Worm (Caenorhabditis elegans) whole organism, mixed stage, embryonic: ENCODE measurements around the gene pqn-70.

Source experiments
- M03D4.4 ChIP-seq: sonication (generic microtip); optimal IDR thresholded peaks from 2 replicates; lab custom pipeline; 2017; ENCODE audit warnings: mild to moderate bottlenecking, missing genetic modification characterization, missing compliant biosample characterization
- bed-3 ChIP-seq: fragments of 200-800 bp; sonication (Bioruptor generic); optimal IDR thresholded peaks from 3 replicates; lab custom pipeline; 2018; ENCODE audit warnings: mild to moderate bottlenecking, missing genetic modification characterization, moderate library complexity, missing compliant biosample characterization
- blmp-1 ChIP-seq: fragments of 150-350 bp; optimal IDR thresholded peaks from 2 replicates; lab custom pipeline; 2014; ENCODE audit warnings: missing biosample characterization, missing genetic modification characterization
- ceh-39 ChIP-seq: fragments of 150-350 bp; optimal IDR thresholded peaks from 2 replicates; lab custom pipeline; 2014; ENCODE audit warnings: missing biosample characterization, missing genetic modification characterization
- ceh-43 ChIP-seq: fragments of 200-800 bp; sonication (Bioruptor generic); optimal IDR thresholded peaks from 2 replicates; lab custom pipeline; 2018; ENCODE audit warnings: mild to moderate bottlenecking, missing genetic modification characterization, moderate library complexity, missing compliant biosample characterization
- ceh-83 ChIP-seq: fragments of 200-800 bp; sonication (Bioruptor generic); optimal IDR thresholded peaks from 2 replicates; lab custom pipeline; 2018; ENCODE audit warnings: mild to moderate bottlenecking, missing genetic modification characterization, missing compliant biosample characterization
- ces-1 ChIP-seq: fragments of 150-350 bp; optimal IDR thresholded peaks from 2 replicates; lab custom pipeline; 2014; ENCODE audit warnings: missing biosample characterization, missing genetic modification reagents, missing genetic modification characterization
- drap-1 ChIP-seq: fragments of 200-800 bp; sonication (Bioruptor generic); optimal IDR thresholded peaks from 3 replicates; lab custom pipeline; 2018; ENCODE audit warnings: mild to moderate bottlenecking, missing genetic modification characterization, missing compliant biosample characterization
- elt-1 ChIP-seq: sonication (generic microtip); optimal IDR thresholded peaks from 2 replicates; lab custom pipeline; 2017; ENCODE audit warnings: missing genetic modification characterization, mild to moderate bottlenecking, missing compliant biosample characterization, antibody characterized with exemption, moderate library complexity, borderline replicate concordance; ENCODE audit not compliant: insufficient read depth
- elt-3 ChIP-seq: fragments of 150-350 bp; optimal IDR thresholded peaks from 2 replicates; lab custom pipeline; 2014; ENCODE audit warnings: missing biosample characterization, missing genetic modification characterization
- flh-1 ChIP-seq: fragments of 200-800 bp; sonication (Bioruptor generic); optimal IDR thresholded peaks from 2 replicates; lab custom pipeline; 2018; ENCODE audit warnings: mild to moderate bottlenecking, missing genetic modification characterization, moderate library complexity, missing compliant biosample characterization
- ham-2 ChIP-seq: fragments of 200-800 bp; sonication (Bioruptor generic); optimal IDR thresholded peaks from 2 replicates; lab custom pipeline; 2018; ENCODE audit warnings: mild to moderate bottlenecking, missing genetic modification characterization, missing compliant biosample characterization
- lin-13 ChIP-seq: fragments of 150-350 bp; optimal IDR thresholded peaks from 2 replicates; lab custom pipeline; 2014; ENCODE audit warnings: missing biosample characterization, missing genetic modification characterization
- lin-32 ChIP-seq: fragments of 200-800 bp; sonication (Bioruptor generic); optimal IDR thresholded peaks from 2 replicates; lab custom pipeline; 2018; ENCODE audit warnings: mild to moderate bottlenecking, missing genetic modification characterization, missing compliant biosample characterization
- mab-5 ChIP-seq: fragments of 150-350 bp; optimal IDR thresholded peaks from 2 replicates; lab custom pipeline; 2014; ENCODE audit warnings: missing biosample characterization, missing genetic modification characterization
- mls-2 ChIP-seq: sonication (generic microtip); optimal IDR thresholded peaks from 2 replicates; lab custom pipeline; 2016; ENCODE audit warnings: mild to moderate bottlenecking, missing genetic modification characterization, moderate library complexity, missing compliant biosample characterization
- nhr-2 ChIP-seq: fragments of 150-350 bp; optimal IDR thresholded peaks from 2 replicates; lab custom pipeline; 2014; ENCODE audit warnings: missing biosample characterization, missing genetic modification characterization
- nhr-237 ChIP-seq: fragments of 150-350 bp; optimal IDR thresholded peaks from 2 replicates; lab custom pipeline; 2014; ENCODE audit warnings: missing biosample characterization, missing genetic modification characterization
- nhr-28 ChIP-seq: fragments of 150-350 bp; optimal IDR thresholded peaks from 2 replicates; lab custom pipeline; 2014; ENCODE audit warnings: missing biosample characterization, missing genetic modification characterization
- nhr-76 ChIP-seq: sonication (generic microtip); optimal IDR thresholded peaks from 2 replicates; lab custom pipeline; 2017; ENCODE audit warnings: missing biosample characterization, missing genetic modification characterization
- pha-4 ChIP-seq: fragments of 150-350 bp; optimal IDR thresholded peaks from 2 replicates; lab custom pipeline; 2018; ENCODE audit warnings: missing biosample characterization, missing genetic modification reagents, missing genetic modification characterization
- snpc-4 ChIP-seq: fragments of 150-350 bp; optimal IDR thresholded peaks from 2 replicates; lab custom pipeline; 2014; ENCODE audit warnings: missing biosample characterization, missing genetic modification characterization
- sptf-1 ChIP-seq: sonication (generic microtip); optimal IDR thresholded peaks from 2 replicates; lab custom pipeline; 2017; ENCODE audit warnings: mild to moderate bottlenecking, missing genetic modification characterization, moderate library complexity, missing compliant biosample characterization
- tbx-8 ChIP-seq: fragments of 200-800 bp; sonication (Bioruptor generic); optimal IDR thresholded peaks from 2 replicates; lab custom pipeline; 2018; ENCODE audit warnings: mild to moderate bottlenecking, missing genetic modification characterization, moderate library complexity, missing compliant biosample characterization
- unc-120 ChIP-seq: sonication (generic microtip); optimal IDR thresholded peaks from 2 replicates; lab custom pipeline; 2017; ENCODE audit warnings: missing genetic modification characterization, missing compliant biosample characterization; ENCODE audit not compliant: poor library complexity, severe bottlenecking
- unc-39 ChIP-seq: fragments of 150-350 bp; optimal IDR thresholded peaks from 2 replicates; lab custom pipeline; 2014; ENCODE audit warnings: missing biosample characterization, missing genetic modification characterization
- zip-8 ChIP-seq: fragments of 150-350 bp; optimal IDR thresholded peaks from 2 replicates; lab custom pipeline; 2014; ENCODE audit warnings: missing biosample characterization, missing genetic modification characterization

pqn-70 gene

DNA sequence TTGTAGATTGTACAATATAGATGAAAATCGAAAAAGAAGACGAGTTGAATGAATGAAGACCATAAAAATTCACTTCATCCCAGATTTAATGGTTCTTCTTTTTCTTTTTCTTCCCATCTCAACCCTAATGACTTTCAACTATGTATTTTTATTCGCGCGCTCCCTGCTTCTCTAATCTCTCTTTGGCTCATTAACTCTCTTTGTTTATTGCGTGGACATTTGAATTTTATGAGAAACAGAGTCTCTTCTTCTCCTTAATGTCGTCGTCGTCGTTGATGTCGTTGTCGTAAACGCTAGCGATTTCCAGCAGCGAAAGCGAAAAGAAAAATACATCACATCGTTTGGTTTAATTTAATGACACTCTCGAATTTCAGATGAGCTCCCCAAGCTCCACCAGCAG, 13.9 kb downstream of the pqn-70 start:
- TF ChIP-seq bed-3 (GFP tag; lab: Kevin White, UChicago) (no peak), pha-4 (no peak), blmp-1 (tag; lab: Kevin White, UChicago) (no peak), sptf-1 (tag; lab: Kevin White, UChicago) (no peak), tbx-8 (GFP tag; lab: Kevin White, UChicago) (no peak), nhr-28 (tag; lab: Kevin White, UChicago) (no peak), nhr-237 (tag; lab: Kevin White, UChicago) (no peak), nhr-76 (no peak), elt-3 (no peak), elt-1 (tag; lab: Kevin White, UChicago) (no peak), ceh-43 (GFP tag; lab: Kevin White, UChicago) (no peak), drap-1 (GFP tag; lab: Kevin White, UChicago) (no peak)

DNA sequence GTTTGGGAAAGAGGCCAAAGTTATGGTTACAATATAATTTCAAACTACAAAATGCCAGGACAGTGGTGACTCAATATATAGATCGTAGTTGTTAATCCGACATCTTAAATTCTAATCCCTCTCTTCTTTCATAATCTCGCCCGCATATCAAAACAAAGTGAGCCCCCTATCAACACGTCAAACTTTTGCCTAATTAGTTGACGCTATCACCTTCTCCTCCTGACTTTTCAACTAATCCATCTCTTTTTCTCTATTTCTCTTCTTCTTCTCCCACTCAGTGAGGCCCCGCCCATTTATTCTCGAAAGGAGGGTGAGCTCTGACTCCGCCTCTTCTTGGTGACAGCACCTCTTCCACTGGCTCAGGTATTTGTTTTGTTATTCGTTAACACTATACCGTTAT, 17.2 kb downstream of the pqn-70 start:
- TF ChIP-seq unc-39, result no peak
- no peak for TF ChIP-seq flh-1 (GFP tag; lab: Kevin White, UChicago)
- no peak for TF ChIP-seq zip-8
- TF ChIP-seq tbx-8 (GFP tag; lab: Kevin White, UChicago), result no peak

DNA sequence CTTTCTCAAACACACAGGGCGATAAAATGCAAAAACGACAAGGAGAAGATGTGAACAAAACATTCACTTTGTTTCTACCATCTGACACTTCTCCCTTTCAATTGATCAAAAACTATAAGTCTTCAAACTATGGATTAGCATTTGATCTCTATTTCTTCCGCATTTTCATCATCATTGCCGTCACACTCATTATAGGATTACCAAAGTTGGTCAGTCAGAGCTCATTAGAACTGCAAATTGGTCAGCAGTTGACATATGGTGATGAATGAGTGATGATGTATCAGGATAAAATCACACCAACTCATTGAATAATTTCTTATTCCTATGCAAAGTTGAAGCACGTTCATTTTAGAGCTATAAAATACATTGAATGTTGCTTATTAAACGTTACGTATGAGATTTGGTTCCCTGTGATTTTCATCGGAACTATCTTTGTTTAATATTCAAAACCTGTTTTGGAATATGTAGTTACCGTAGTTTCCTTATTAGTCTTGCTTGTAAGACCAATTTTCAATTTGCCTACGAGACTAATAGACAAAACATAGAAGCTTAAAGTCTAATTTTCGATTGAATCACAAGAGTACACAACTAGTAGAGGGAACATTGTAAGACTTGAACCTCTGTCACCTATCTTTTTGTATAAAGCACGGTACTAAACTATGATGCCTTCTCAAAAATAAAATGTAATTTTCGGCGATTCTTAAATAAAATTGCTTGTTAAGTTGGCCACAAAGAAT, 18.9 kb downstream of the pqn-70 start:
- TF ChIP-seq mls-2 (tag; lab: Kevin White, UChicago) (no peak), ces-1 (GFP tag; lab: Kevin White, UChicago) (peak; percentile 19)

DNA sequence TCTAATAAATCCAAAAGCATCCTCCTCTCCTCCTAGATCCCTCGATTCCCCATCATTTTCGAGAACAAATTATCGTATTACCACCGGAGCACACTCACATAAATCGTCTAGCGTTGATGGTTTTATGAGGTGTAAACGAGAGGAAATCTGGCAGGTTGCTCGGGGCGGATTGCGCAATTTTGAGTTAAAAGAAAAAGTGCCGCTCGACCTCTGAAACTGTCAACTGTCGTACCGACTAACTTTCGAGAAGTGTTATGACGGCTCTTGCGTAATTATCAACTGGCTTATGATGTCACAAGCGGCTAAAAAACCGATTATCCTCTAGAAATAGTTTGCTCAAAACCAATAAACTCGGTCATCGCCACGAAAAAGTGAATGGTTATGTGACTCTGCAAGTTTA, 22.0 kb downstream of the pqn-70 start:
- no peak for TF ChIP-seq mab-5 (tag; lab: Kevin White, UChicago)
- TF ChIP-seq zip-8, result peak; percentile 93
- TF ChIP-seq nhr-2 (tag; lab: Kevin White, UChicago), result peak; percentile 85

DNA sequence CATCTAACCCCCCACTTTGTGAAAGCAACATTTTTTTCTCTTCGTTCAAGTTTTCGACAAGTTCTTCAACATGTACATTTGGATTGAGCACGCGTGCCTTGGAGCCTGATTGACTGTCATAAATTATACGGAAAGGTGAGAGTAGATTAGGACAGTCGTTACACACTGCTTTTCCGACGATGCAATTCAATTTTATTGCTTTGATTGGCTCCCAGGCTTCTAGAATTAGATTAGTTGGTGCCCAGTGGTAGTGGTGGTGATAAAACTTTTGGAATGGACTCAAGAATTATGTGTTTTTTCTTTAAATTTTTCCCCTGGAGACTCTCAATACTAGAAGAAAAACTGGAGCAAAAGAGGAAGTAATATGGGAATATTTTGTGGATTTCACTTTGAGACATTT, 24.1 kb downstream of the pqn-70 start:
- TF ChIP-seq mls-2 (tag; lab: Kevin White, UChicago) (no peak), tbx-8 (GFP tag; lab: Kevin White, UChicago) (no peak), lin-32 (GFP tag; lab: Kevin White, UChicago) (no peak), snpc-4 (tag; lab: Kevin White, UChicago) (no peak), unc-120 (tag; lab: Kevin White, UChicago) (no peak), ceh-83 (no peak)

- TF ChIP-seq unc-120 (tag; lab: Kevin White, UChicago), result no peak
- no peak for TF ChIP-seq ces-1 (GFP tag; lab: Kevin White, UChicago)
- no peak for TF ChIP-seq M03D4.4
- TF ChIP-seq zip-8, result no peak
- no peak for TF ChIP-seq nhr-2 (tag; lab: Kevin White, UChicago)
- TF ChIP-seq flh-1 (GFP tag; lab: Kevin White, UChicago), result no peak
- TF ChIP-seq ceh-83, result no peak
- no peak for TF ChIP-seq sptf-1 (tag; lab: Kevin White, UChicago)
- TF ChIP-seq unc-39, result no peak
- TF ChIP-seq bed-3 (GFP tag; lab: Kevin White, UChicago), result no peak
- no peak for TF ChIP-seq ham-2 (GFP tag; lab: Kevin White, UChicago)
- no peak for TF ChIP-seq ceh-39 (tag; lab: Kevin White, UChicago)
- TF ChIP-seq blmp-1 (tag; lab: Kevin White, UChicago), result no peak
- no peak for TF ChIP-seq elt-3
- TF ChIP-seq drap-1 (GFP tag; lab: Kevin White, UChicago), result no peak
- TF ChIP-seq lin-13 (tag; lab: Kevin White, UChicago), result no peak
Observed at ce11 chrV:11201826-11202565, 26.5 kb downstream of the pqn-70 start, which contains the start of gene K10D6.4. Gene K10D6.4, plus strand, starts transcription at chrV:11201925.
